Worm (Caenorhabditis elegans): ENCODE data around the gene snf-9.

- no peak for TF ChIP-seq pes-1 (GFP tag; IDR thresholded peaks at IDR 0.05)
- TF ChIP-seq ceh-13 (GFP tag; optimal IDR thresholded peaks at IDR 0.05) = no peak
- TF ChIP-seq flt-1 (GFP tag; IDR thresholded peaks at IDR 0.05) = no peak
- TF ChIP-seq ets-7 (tag; optimal IDR thresholded peaks at IDR 0.05) = no peak
- no peak for TF ChIP-seq ama-1 (optimal IDR thresholded peaks at IDR 0.05)
- peak; percentile 20 for TF ChIP-seq ceh-36 (tag; optimal IDR thresholded peaks at IDR 0.05)
- TF ChIP-seq sea-1 (GFP tag; conservative IDR thresholded peaks at IDR 0.05) = no peak
- no peak for TF ChIP-seq tbx-37 (GFP tag; conservative IDR thresholded peaks at IDR 0.05)
- TF ChIP-seq tbx-11 (GFP tag; IDR thresholded peaks at IDR 0.05) = no peak
- no peak for TF ChIP-seq scrt-1 (GFP tag; IDR thresholded peaks at IDR 0.05)
- no peak for TF ChIP-seq B0310.2 (tag; optimal IDR thresholded peaks at IDR 0.05)
- TF ChIP-seq hmg-4 (GFP tag; optimal IDR thresholded peaks at IDR 0.05) = no peak
Measured at ce11 chrIV:17269702-17270101, 42.2 kb upstream of the snf-9 start.
